Worm (Caenorhabditis elegans): ENCODE measurements around the gene osm-6.

DNA sequence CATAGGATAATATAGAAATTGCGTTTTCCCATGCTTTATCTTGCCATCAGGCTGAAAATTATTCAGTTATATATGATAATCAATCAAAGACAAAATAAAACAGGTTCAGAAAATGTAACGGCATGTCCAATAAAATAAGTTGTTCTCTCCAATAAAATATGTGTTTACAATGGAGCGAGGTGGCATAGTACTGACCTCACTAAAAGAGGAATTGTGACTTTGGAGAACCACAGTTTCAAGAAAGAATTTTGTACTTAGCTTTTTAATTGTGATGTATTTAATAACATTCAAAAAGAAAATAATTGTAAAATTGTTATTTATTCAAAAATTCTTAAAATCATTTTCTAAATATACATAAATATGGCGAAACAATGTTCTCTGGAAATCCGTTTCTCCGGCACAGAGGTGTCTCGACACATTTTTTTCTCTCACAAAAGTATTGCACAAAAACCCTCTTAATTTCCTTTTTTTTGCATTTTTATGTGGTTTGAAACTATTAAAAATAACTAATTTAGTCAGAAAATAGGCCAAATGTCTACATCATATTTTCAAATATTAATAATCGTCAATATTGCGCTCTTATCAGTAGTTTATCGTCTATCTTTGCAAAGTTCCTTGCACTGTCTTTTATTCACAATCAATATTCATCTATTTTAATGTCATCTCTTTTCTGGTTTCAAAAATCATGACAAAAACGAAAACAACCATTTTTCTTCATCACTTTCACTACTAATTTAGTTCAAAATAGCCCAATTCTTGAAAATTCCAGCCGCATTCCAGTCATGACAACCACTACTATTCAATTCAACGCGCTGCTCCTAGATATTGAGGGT lies 6.2 kb upstream of the osm-6 start, which contains the start of the genes aman-2 and F58H1.3:
- TF ChIP-seq ref-1 (GFP tag; conservative IDR thresholded peaks at IDR 0.05) (no peak), ztf-23 (GFP tag; IDR thresholded peaks at IDR 0.05) (peak; percentile 78), klf-2 (GFP tag; conservative IDR thresholded peaks at IDR 0.05) (no peak), T22C8.4 (GFP tag; IDR thresholded peaks at IDR 0.05) (no peak), cog-1 (tag; optimal IDR thresholded peaks at IDR 0.05) (peak; percentile 81), med-1 (GFP tag; optimal IDR thresholded peaks at IDR 0.05; ENCODE audit: insufficient read depth) (no peak), flt-1 (GFP tag; IDR thresholded peaks at IDR 0.05) (no peak)

Data from whole organism, midembryonic.